Worm (Caenorhabditis elegans) whole organism, L4 larva: ENCODE results near the gene F47B8.2.

Experiments used
- D1046.2 ChIP-seq: fragments of 200-800 bp; sonication (Bioruptor generic); IDR thresholded peaks from 2 replicates; pipeline ENCODE4 v1.3.6; 2022; ENCODE audit warnings: missing genetic modification characterization, missing compliant biosample characterization
- F37D6.2 ChIP-seq: sonication (generic microtip); optimal IDR thresholded peaks from 2 replicates; lab custom pipeline; 2016; ENCODE audit warnings: mild to moderate bottlenecking, missing genetic modification characterization, missing compliant biosample characterization
- F44E2.7 ChIP-seq: fragments of 200-800 bp; sonication (Bioruptor generic); IDR thresholded peaks from 2 replicates; pipeline ENCODE4 v2.1.2; 2022; ENCODE audit warnings: missing genetic modification characterization, missing compliant biosample characterization
- R02D3.7 ChIP-seq: fragments of 150-350 bp; sonication (generic microtip); optimal IDR thresholded peaks from 3 replicates; lab custom pipeline; 2014; ENCODE audit warnings: missing biosample characterization, missing genetic modification characterization
- T26A8.4 ChIP-seq: fragments of 200-800 bp; sonication (Bioruptor generic); IDR thresholded peaks from 2 replicates; pipeline ENCODE4 v1.3.6; 2022; ENCODE audit warnings: missing genetic modification characterization, missing compliant biosample characterization
- Y5F2A.4 ChIP-seq: fragments of 200-800 bp; sonication (Bioruptor generic); optimal IDR thresholded peaks from 2 replicates; lab custom pipeline; 2018; ENCODE audit warnings: mild to moderate bottlenecking, missing genetic modification characterization, missing compliant biosample characterization
- Y75B8A.6 ChIP-seq: fragments of 200-800 bp; sonication (Bioruptor generic); IDR thresholded peaks from 2 replicates; pipeline ENCODE4 v1.3.6; 2022; ENCODE audit warnings: missing genetic modification reagents, missing genetic modification characterization, missing compliant biosample characterization
- ama-1 ChIP-seq: fragments of 150-350 bp; optimal IDR thresholded peaks from 2 replicates; lab custom pipeline; 2014; ENCODE audit warnings: inconsistent platforms, mixed read lengths
- ceh-20 ChIP-seq: fragments of 200-800 bp; sonication (Bioruptor generic); IDR thresholded peaks from 2 replicates; pipeline ENCODE4 v1.3.6; 2022; ENCODE audit warnings: missing genetic modification reagents, missing genetic modification characterization, missing compliant biosample characterization
- ceh-28 ChIP-seq: fragments of 150-350 bp; optimal IDR thresholded peaks from 2 replicates; lab custom pipeline; 2014; ENCODE audit warnings: missing biosample characterization, missing genetic modification reagents, missing genetic modification characterization
- ceh-62 ChIP-seq: sonication (generic microtip); optimal IDR thresholded peaks from 2 replicates; lab custom pipeline; 2017; ENCODE audit warnings: missing biosample characterization, missing genetic modification characterization
- ctbp-1 ChIP-seq: fragments of 200-800 bp; sonication (Bioruptor generic); IDR thresholded peaks from 2 replicates; pipeline ENCODE4 v1.3.6; 2022; ENCODE audit warnings: missing genetic modification reagents, missing genetic modification characterization, missing compliant biosample characterization
- daf-19 ChIP-seq: fragments of 200-800 bp; sonication (Bioruptor generic); conservative IDR thresholded peaks from 2 replicates; pipeline ENCODE4 v1.3.6; 2022; ENCODE audit warnings: missing genetic modification characterization, missing compliant biosample characterization
- dmd-6 ChIP-seq: fragments of 200-800 bp; sonication (Bioruptor generic); IDR thresholded peaks from 2 replicates; pipeline ENCODE4 v1.3.6; 2022; ENCODE audit warnings: missing genetic modification reagents, missing genetic modification characterization, missing compliant biosample characterization
- dve-1 ChIP-seq: sonication (generic microtip); optimal IDR thresholded peaks from 2 replicates; lab custom pipeline; 2017; ENCODE audit warnings: antibody characterized with exemption, mild to moderate bottlenecking, missing genetic modification characterization, missing compliant biosample characterization; ENCODE audit not compliant: insufficient read depth
- fkh-10 ChIP-seq: fragments of 150-350 bp; optimal IDR thresholded peaks from 2 replicates; lab custom pipeline; 2014; ENCODE audit warnings: missing biosample characterization, missing genetic modification reagents, missing genetic modification characterization
- hif-1 ChIP-seq, 2 experiments: sonication (generic microtip); optimal IDR thresholded peaks; 2 replicates each; lab custom pipeline; 2016 to 2017; ENCODE audit warnings: missing compliant biosample characterization in 2 of 2, missing genetic modification characterization in 2 of 2, missing genetic modification reagents in 2 of 2, missing genotype in 2 of 2, mild to moderate bottlenecking in 1 of 2
- hmg-1.1 ChIP-seq: fragments of 200-800 bp; sonication (Bioruptor generic); IDR thresholded peaks from 2 replicates; pipeline ENCODE4 v1.3.6; 2022; ENCODE audit warnings: missing genetic modification reagents, missing genetic modification characterization, missing compliant biosample characterization
- jun-1 ChIP-seq: fragments of 150-350 bp; optimal IDR thresholded peaks from 2 replicates; lab custom pipeline; 2014; ENCODE audit warnings: missing biosample characterization, missing genetic modification reagents, missing genetic modification characterization
- lim-7 ChIP-seq: fragments of 200-800 bp; sonication (Bioruptor generic); IDR thresholded peaks from 2 replicates; pipeline ENCODE4 v1.3.6; 2022; ENCODE audit warnings: missing genetic modification characterization, missing compliant biosample characterization
- lin-1 ChIP-seq: fragments of 200-800 bp; sonication (Bioruptor generic); IDR thresholded peaks from 2 replicates; pipeline ENCODE4 v1.3.6; 2022; ENCODE audit warnings: missing genetic modification reagents, missing genetic modification characterization, missing compliant biosample characterization
- lir-3 ChIP-seq: sonication (generic microtip); optimal IDR thresholded peaks from 2 replicates; lab custom pipeline; 2016; ENCODE audit warnings: mild to moderate bottlenecking, missing genetic modification characterization, missing compliant biosample characterization
- lsy-2 ChIP-seq, 2 experiments: fragments of 150-350 bp in 1 of 2; sonication (generic microtip) in 1 of 2; optimal IDR thresholded peaks; 2 replicates each; lab custom pipeline; 2014 to 2017; ENCODE audit warnings: missing biosample characterization in 2 of 2, missing genetic modification characterization in 2 of 2
- madf-5 ChIP-seq, 2 experiments: fragments of 200-800 bp; sonication (Bioruptor generic); IDR thresholded peaks; 2 replicates each; pipeline ENCODE4 v1.3.6; 2022; ENCODE audit warnings: missing compliant biosample characterization in 2 of 2, missing genetic modification characterization in 2 of 2
- madf-9 ChIP-seq: fragments of 200-800 bp; sonication (Bioruptor generic); conservative IDR thresholded peaks from 2 replicates; pipeline ENCODE4 v1.3.6; 2022; ENCODE audit warnings: missing genetic modification reagents, missing genetic modification characterization, missing compliant biosample characterization
- mdt-29 ChIP-seq: fragments of 200-800 bp; sonication (Bioruptor generic); IDR thresholded peaks from 2 replicates; pipeline ENCODE4 v1.3.6; 2022; ENCODE audit warnings: missing genetic modification reagents, missing genetic modification characterization, missing compliant biosample characterization
- mep-1 ChIP-seq: fragments of 150-350 bp; sonication (generic microtip); optimal IDR thresholded peaks from 3 replicates; lab custom pipeline; 2014; ENCODE audit warnings: missing biosample characterization, missing genetic modification characterization
- mxl-2 ChIP-seq: fragments of 200-800 bp; sonication (Bioruptor generic); conservative IDR thresholded peaks from 2 replicates; pipeline ENCODE4 v1.3.6; 2022; ENCODE audit warnings: missing genetic modification reagents, missing genetic modification characterization, missing compliant biosample characterization
- mxl-3 ChIP-seq: fragments of 200-800 bp; sonication (Bioruptor generic); optimal IDR thresholded peaks from 2 replicates; lab custom pipeline; 2018; ENCODE audit warnings: mild to moderate bottlenecking, missing genetic modification characterization, missing compliant biosample characterization
- nhr-10 ChIP-seq: fragments of 150-350 bp; optimal IDR thresholded peaks from 2 replicates; lab custom pipeline; 2014; ENCODE audit warnings: missing biosample characterization, missing genetic modification characterization
- nhr-237 ChIP-seq: sonication (generic microtip); optimal IDR thresholded peaks from 2 replicates; lab custom pipeline; 2017; ENCODE audit warnings: missing biosample characterization, missing genetic modification characterization
- nhr-41 ChIP-seq: fragments of 200-800 bp; sonication (Bioruptor generic); IDR thresholded peaks from 2 replicates; pipeline ENCODE4 v1.3.6; 2022; ENCODE audit warnings: missing genetic modification reagents, missing genetic modification characterization, missing compliant biosample characterization
- nhr-48 ChIP-seq: sonication (generic microtip); optimal IDR thresholded peaks from 2 replicates; lab custom pipeline; 2016; ENCODE audit warnings: mild to moderate bottlenecking, missing genetic modification characterization, missing compliant biosample characterization
- nhr-76 ChIP-seq: fragments of 150-350 bp; optimal IDR thresholded peaks from 2 replicates; lab custom pipeline; 2014; ENCODE audit warnings: missing biosample characterization, missing genetic modification characterization
- nhr-77 ChIP-seq: fragments of 150-350 bp; optimal IDR thresholded peaks from 2 replicates; lab custom pipeline; 2014; ENCODE audit warnings: missing biosample characterization, missing genetic modification characterization
- pha-4 ChIP-seq, 2 experiments: fragments of 150-350 bp in 1 of 2; fragments of 200-800 bp in 1 of 2; sonication (Bioruptor generic) in 1 of 2; IDR thresholded peaks in 1 of 2; optimal IDR thresholded peaks in 1 of 2; 2 replicates each; pipeline versions ENCODE4 v1.3.6 to Lab custom; 2014 to 2022; ENCODE audit warnings: missing genetic modification characterization in 2 of 2, missing genetic modification reagents in 2 of 2, missing biosample characterization in 1 of 2, missing compliant biosample characterization in 1 of 2
- pqm-1 ChIP-seq: sonication (generic microtip); optimal IDR thresholded peaks from 2 replicates; lab custom pipeline; 2017; ENCODE audit warnings: missing biosample characterization, missing genetic modification characterization
- sdz-12 ChIP-seq: fragments of 200-800 bp; sonication (Bioruptor generic); optimal IDR thresholded peaks from 2 replicates; lab custom pipeline; 2018; ENCODE audit warnings: mild to moderate bottlenecking, missing genetic modification characterization, missing compliant biosample characterization
- set-16 ChIP-seq: fragments of 200-800 bp; sonication (Bioruptor generic); IDR thresholded peaks from 2 replicates; pipeline ENCODE4 v1.3.6; 2022; ENCODE audit warnings: missing genetic modification reagents, missing genetic modification characterization, missing compliant biosample characterization
- skn-1 ChIP-seq: fragments of 150-350 bp; optimal IDR thresholded peaks from 2 replicates; lab custom pipeline; 2014; ENCODE audit warnings: missing biosample characterization, missing genetic modification characterization
- spr-3 ChIP-seq: fragments of 200-800 bp; sonication (Bioruptor generic); optimal IDR thresholded peaks from 2 replicates; lab custom pipeline; 2018; ENCODE audit warnings: mild to moderate bottlenecking, missing genetic modification characterization, missing compliant biosample characterization
- tag-97 ChIP-seq: fragments of 200-800 bp; sonication (Bioruptor generic); IDR thresholded peaks from 2 replicates; pipeline ENCODE4 v1.3.6; 2022; ENCODE audit warnings: missing genetic modification characterization, missing compliant biosample characterization
- tra-1 ChIP-seq: fragments of 200-800 bp; sonication (Bioruptor generic); IDR thresholded peaks from 2 replicates; pipeline ENCODE4 v1.3.6; 2022; ENCODE audit warnings: missing genetic modification reagents, missing genetic modification characterization, missing compliant biosample characterization
- unc-39 ChIP-seq: sonication (generic microtip); optimal IDR thresholded peaks from 2 replicates; lab custom pipeline; 2017; ENCODE audit warnings: missing biosample characterization, missing genetic modification characterization
- unc-62 ChIP-seq, 3 experiments: fragments of 150-350 bp in 1 of 3; sonication (generic microtip); optimal IDR thresholded peaks in 2 of 3; peaks in 1 of 3; 1 replicate in 1 of 3; 2 replicates in 2 of 3; lab custom pipeline; 2014 to 2017; ENCODE audit warnings: missing biosample characterization in 3 of 3, missing genetic modification characterization in 3 of 3, missing genetic modification reagents in 3 of 3, missing genotype in 1 of 3
- zag-1 ChIP-seq: fragments of 150-350 bp; optimal IDR thresholded peaks from 2 replicates; lab custom pipeline; 2014; ENCODE audit warnings: missing biosample characterization, missing genetic modification characterization
- zfp-2 ChIP-seq: sonication (generic microtip); optimal IDR thresholded peaks from 2 replicates; lab custom pipeline; 2016; ENCODE audit warnings: mild to moderate bottlenecking, missing genetic modification characterization, missing compliant biosample characterization
- zip-2 ChIP-seq: fragments of 150-350 bp; optimal IDR thresholded peaks from 2 replicates; lab custom pipeline; 2014; ENCODE audit warnings: missing biosample characterization, missing genetic modification characterization
- ztf-11 ChIP-seq: fragments of 150-350 bp; optimal IDR thresholded peaks from 2 replicates; lab custom pipeline; 2014; ENCODE audit warnings: missing biosample characterization, missing genetic modification characterization
- ztf-7 ChIP-seq: fragments of 150-350 bp; optimal IDR thresholded peaks from 2 replicates; lab custom pipeline; 2014; ENCODE audit warnings: missing biosample characterization, missing genetic modification characterization

F47B8.2 gene

DNA sequence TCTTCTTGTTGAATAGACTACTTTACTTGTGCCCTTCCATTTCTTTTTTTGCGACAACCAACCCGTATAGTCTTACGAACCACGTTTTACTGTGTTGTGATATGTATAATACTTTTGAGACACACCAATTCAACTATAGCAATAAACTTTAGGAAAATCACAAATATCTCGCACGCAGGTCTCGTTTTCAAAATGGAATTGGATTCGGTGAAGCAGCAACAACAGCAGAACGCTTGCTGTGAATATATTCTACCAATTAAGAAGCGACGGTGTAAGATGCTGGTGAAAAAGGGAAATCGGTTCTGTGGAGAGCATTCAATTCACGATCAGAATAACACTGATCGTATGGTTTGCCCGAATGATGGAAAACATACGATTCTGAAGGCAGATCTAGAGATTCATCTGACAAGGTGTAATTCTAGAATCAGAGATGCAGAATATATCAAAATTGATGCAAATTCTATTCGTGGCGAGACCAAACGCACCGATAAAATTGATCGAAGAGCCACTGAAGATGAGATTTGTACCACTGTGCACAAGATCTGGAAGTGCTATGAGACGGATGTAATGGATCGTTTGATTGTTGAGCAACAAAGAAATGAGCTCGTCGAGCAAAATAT is 37.9 kb upstream of the F47B8.2 start, which contains the start of gene Y49A3A.3 (continued):
- TF ChIP-seq Y75B8A.6 (no peak), hif-1 (tag; optimal IDR thresholded peaks at IDR 0.05; lab: Kevin White, UChicago) (no peak), madf-5 (GFP tag; IDR thresholded peaks at IDR 0.05; lab: Robert Waterston, UW) (0 out of 4 replicates have a peak, but pooled peaks have one; percentile 3 to 18), sdz-12 (GFP tag; lab: Kevin White, UChicago) (peak; percentile 85), ama-1 (lab: Kevin White, UChicago) (peak; percentile 80), mep-1 (tag; lab: Kevin White, UChicago) (peak; percentile 70), ceh-20 (GFP tag; lab: Robert Waterston, UW) (no peak), zag-1 (no peak), ztf-11 (tag; lab: Kevin White, UChicago) (no peak), Y5F2A.4 (GFP tag; lab: Kevin White, UChicago) (peak; percentile 62), dve-1 (tag; lab: Kevin White, UChicago) (peak; percentile 60), tra-1 (GFP tag; lab: Robert Waterston, UW) (no peak), lsy-2 (tag; optimal IDR thresholded peaks at IDR 0.05; lab: Kevin White, UChicago) (peak in 1 of 2 experiments; percentile 65), daf-19 (GFP tag; lab: Robert Waterston, UW) (no peak), nhr-41 (GFP tag; lab: Robert Waterston, UW) (no peak), unc-62 (GFP tag; optimal IDR thresholded peaks at IDR 0.05 in 1 of 2; lab: Kevin White, UChicago) (peak in 1 of 2 experiments; percentile 94), unc-62 (tag; optimal IDR thresholded peaks at IDR 0.05; lab: Kevin White, UChicago) (no peak), pha-4 (GFP tag; IDR thresholded peaks at IDR 0.05; lab: Robert Waterston, UW) (peak; percentile 67), pha-4 (tag; optimal IDR thresholded peaks at IDR 0.05; lab: Kevin White, UChicago) (no peak), ztf-7 (no peak), lir-3 (tag; lab: Kevin White, UChicago) (no peak), hmg-1.1 (GFP tag; lab: Robert Waterston, UW) (peak; percentile 37; the same call in 1 of the 2 replicates), ceh-28 (tag; lab: Kevin White, UChicago) (no peak), zip-2 (tag; lab: Kevin White, UChicago) (no peak), jun-1 (tag; lab: Kevin White, UChicago) (no peak), lin-1 (GFP tag; lab: Robert Waterston, UW) (peak; percentile 42; the same call in 1 of the 2 replicates), ceh-62 (tag; lab: Kevin White, UChicago) (no peak), T26A8.4 (peak; percentile 86), mxl-3 (GFP tag; lab: Kevin White, UChicago) (peak; percentile 9), pqm-1 (tag; lab: Kevin White, UChicago) (no peak), set-16 (GFP tag; lab: Robert Waterston, UW) (no peak), lim-7 (no peak), ctbp-1 (GFP tag; lab: Robert Waterston, UW) (peak; percentile 40; the same call in 1 of the 2 replicates), tag-97 (GFP tag; lab: Robert Waterston, UW) (no peak), dmd-6 (GFP tag; lab: Robert Waterston, UW) (peak; percentile 54), fkh-10 (GFP tag; lab: Kevin White, UChicago) (no peak), zfp-2 (tag; lab: Kevin White, UChicago) (no peak), skn-1 (tag; lab: Kevin White, UChicago) (no peak), unc-39 (tag; lab: Kevin White, UChicago) (no peak), nhr-10 (no peak), mxl-2 (GFP tag; lab: Robert Waterston, UW) (0 out of 2 replicates have a peak, but pooled peaks have one; percentile 7), D1046.2 (GFP tag; lab: Robert Waterston, UW) (0 out of 2 replicates have a peak, but pooled peaks have one; percentile 7), nhr-237 (tag; lab: Kevin White, UChicago) (peak; percentile 58), F37D6.2 (tag; lab: Kevin White, UChicago) (no peak), madf-9 (GFP tag; lab: Robert Waterston, UW) (peak; percentile 30; the same call in 1 of the 2 replicates), nhr-76 (no peak), F44E2.7 (no peak), nhr-77 (no peak), mdt-29 (no peak; the same call in 1 of the 2 replicates), spr-3 (GFP tag; lab: Kevin White, UChicago) (peak; percentile 67), nhr-48 (tag; lab: Kevin White, UChicago) (peak; percentile 57), R02D3.7 (no peak)
